Fruit fly (Drosophila melanogaster) whole organism, wandering third instar larva: ENCODE measurements around the gene CG17380.

Experiments
- CG9705 ChIP-seq: fragments of 200-800 bp; sonication (Bioruptor generic); optimal IDR thresholded peaks from 2 replicates; lab custom pipeline; 2018; ENCODE audit warnings: missing biosample characterization, mild to moderate bottlenecking, missing genetic modification characterization
- GATAd ChIP-seq: sonication (Bioruptor generic); optimal IDR thresholded peaks from 2 replicates; lab custom pipeline; 2016; ENCODE audit warnings: missing biosample characterization, missing genetic modification characterization
- Hr78 ChIP-seq: fragments of >200 bp; optimal IDR thresholded peaks from 2 replicates; lab custom pipeline; 2017; ENCODE audit warnings: missing biosample characterization, missing genetic modification characterization
- Mio ChIP-seq: sonication (Bioruptor generic); optimal IDR thresholded peaks from 2 replicates; lab custom pipeline; 2016; ENCODE audit warnings: missing biosample characterization, missing genetic modification characterization
- fru ChIP-seq: fragments of 200-800 bp; sonication (Bioruptor generic); optimal IDR thresholded peaks from 3 replicates; lab custom pipeline; 2016; ENCODE audit warnings: missing biosample characterization, mild to moderate bottlenecking, missing genetic modification characterization
- h ChIP-seq: fragments of 200-800 bp; sonication (Bioruptor generic); optimal IDR thresholded peaks from 3 replicates; lab custom pipeline; 2016; ENCODE audit warnings: missing biosample characterization, mild to moderate bottlenecking, missing genetic modification characterization
- jim ChIP-seq: fragments of 175-275, 200-325 bp; sonication (Bioruptor generic); optimal IDR thresholded peaks from 2 replicates; lab custom pipeline; 2016; ENCODE audit warnings: missing biosample characterization, mild to moderate bottlenecking, missing genetic modification characterization
- lola ChIP-seq: fragments of >200 bp; optimal IDR thresholded peaks from 2 replicates; lab custom pipeline; 2017; ENCODE audit warnings: missing biosample characterization, missing genetic modification characterization
- tai ChIP-seq: sonication (Bioruptor generic); optimal IDR thresholded peaks from 2 replicates; lab custom pipeline; 2016; ENCODE audit warnings: missing biosample characterization, missing genetic modification characterization

DNA sequence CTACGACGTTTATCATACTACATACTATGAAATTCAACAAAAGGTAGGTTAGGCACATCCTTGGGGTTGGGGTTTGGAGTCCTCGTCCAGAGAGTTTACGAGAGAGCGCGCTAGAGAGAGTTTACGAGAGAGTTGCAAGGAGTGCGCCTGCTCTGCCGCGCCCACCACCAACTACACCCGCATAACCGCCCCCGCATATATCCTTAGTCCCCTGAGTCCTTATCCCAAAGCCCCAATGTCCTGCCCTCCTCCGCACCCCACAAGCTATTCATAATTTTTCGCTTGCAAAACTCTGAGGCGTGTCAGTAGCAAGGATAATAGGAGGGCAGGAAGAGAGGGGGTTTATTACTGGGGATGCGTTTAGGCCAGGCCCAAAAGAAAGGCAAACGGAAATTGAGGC, 19.8 kb downstream of the CG17380 start:
- TF ChIP-seq tai (no peak), lola (GFP tag; lab: Kevin White, UChicago) (no peak), fru (no peak), Mio (GFP tag; lab: Kevin White, UChicago) (no peak), jim (GFP tag; lab: Kevin White, UChicago) (no peak), GATAd (GFP tag; lab: Kevin White, UChicago) (no peak), CG9705 (no peak), h (GFP tag; lab: Kevin White, UChicago) (no peak), Hr78 (GFP tag; lab: Kevin White, UChicago) (no peak)
